Fruit fly (Drosophila melanogaster): ENCODE data around the gene trp.

trp gene

DNA sequence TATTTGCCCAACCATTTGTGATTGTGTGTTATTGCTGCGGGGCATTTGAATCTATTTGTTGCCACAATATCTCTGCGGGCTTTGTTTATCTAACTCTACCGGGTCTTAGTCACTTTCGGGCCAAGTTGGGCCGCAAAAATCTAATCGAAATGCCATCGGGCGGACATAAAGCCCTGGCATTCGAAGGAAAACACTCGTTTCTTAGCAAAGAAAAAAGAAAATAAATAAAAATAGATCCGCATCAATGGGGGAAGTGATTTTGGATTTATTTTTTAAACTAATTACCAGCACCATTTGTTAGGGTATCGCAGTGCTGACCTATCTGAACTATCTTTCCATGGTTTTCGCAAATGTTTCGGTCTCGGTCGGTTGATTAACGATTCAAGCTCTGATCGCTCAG, 21.5 kb downstream of the trp start:
- TF ChIP-seq noc (tag; optimal IDR thresholded peaks at IDR 0.05): peak; percentile 50

dm6 chr3R:29894393-29894792, 25.7 kb downstream of the trp start:
- TF ChIP-seq noc (tag; optimal IDR thresholded peaks at IDR 0.05): peak; percentile 67

DNA sequence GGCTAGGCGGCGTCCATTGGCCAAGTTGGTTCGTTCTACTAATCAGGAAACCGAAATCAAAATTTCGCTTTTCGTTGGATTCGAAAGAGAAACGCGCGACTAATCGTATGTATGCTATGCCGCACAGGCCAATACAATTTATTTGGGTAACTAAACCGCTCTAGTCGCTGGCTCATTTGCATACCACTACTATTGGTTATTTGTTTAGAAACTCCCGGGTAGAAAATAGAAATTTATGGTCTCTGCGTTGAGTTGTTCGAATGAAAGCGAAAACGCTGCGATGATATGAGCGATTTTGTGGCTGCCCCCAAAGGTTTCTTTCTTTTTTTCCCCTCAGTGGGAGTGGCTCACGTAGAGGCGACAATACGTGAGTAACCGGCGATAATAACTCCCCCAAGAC, 27.1 kb downstream of the trp start:
- TF ChIP-seq noc (tag; optimal IDR thresholded peaks at IDR 0.05): no peak

DNA sequence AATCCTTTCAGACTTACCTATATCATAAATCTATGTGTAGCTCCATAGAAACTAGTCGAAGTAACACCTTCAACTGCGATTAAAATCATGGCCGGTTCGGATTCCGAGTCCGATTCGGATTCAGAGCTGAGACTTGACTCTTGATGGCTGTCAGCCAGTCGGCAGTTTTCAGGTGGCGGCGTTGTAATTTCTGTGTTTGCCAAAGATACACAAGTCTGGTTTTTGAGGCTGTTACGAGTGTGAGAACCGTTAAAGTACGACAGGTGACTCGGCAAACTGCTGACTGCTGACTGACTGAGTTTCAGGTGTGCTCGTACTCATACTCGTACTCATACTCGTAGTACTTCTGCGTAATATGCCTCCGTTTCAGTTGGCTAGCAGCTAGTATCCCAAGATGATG, 28.9 kb downstream of the trp start:
- no peak for TF ChIP-seq noc (tag; optimal IDR thresholded peaks at IDR 0.05)

DNA sequence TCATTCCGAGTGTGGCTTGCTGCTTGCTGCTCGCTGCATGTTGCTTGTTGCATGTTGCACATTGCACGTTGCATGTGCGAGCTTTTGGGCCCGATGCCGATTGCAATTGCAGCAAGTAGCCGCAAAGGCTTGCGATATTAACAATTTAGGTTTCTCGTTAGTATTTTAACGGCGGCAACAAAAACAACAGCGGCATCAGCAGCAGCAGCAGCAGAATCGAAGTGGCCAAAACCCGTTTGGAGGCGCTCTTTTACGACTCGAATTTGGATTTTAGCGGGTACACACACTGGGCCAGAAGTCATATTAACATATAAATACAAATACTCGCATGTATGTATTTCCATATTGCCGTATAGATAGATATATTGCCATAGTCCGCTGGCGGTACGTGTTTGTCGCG, 39.8 kb downstream of the trp start:
- no peak for TF ChIP-seq noc (tag; optimal IDR thresholded peaks at IDR 0.05)

DNA sequence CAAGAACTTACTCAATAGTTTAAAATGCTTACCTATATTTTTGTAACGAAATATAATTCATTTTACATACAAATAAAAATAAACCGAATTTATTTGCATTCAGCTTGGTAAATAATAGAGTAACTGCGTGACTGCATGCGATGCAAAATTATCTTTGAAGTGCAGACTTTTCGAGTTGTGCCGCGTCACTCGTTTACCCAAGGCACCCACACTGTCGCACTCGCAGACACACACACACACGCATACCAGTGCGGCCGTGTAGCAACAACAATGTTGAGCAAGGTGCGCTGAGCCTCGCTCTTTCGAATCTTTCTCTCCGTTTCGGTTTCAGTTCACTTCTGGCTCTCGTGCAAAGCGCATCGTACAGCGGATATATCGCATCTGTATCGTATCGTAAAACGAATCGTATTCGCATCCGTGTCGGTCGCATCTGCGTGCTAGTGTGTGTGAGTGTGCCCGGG, 43.3 kb downstream of the trp start, which contains the start of gene CG31038:
Gene CG31038, plus strand, starts transcription at position 327 of the 461 bp plus-strand sequence.
- TF ChIP-seq noc (tag; optimal IDR thresholded peaks at IDR 0.05): no peak

DNA sequence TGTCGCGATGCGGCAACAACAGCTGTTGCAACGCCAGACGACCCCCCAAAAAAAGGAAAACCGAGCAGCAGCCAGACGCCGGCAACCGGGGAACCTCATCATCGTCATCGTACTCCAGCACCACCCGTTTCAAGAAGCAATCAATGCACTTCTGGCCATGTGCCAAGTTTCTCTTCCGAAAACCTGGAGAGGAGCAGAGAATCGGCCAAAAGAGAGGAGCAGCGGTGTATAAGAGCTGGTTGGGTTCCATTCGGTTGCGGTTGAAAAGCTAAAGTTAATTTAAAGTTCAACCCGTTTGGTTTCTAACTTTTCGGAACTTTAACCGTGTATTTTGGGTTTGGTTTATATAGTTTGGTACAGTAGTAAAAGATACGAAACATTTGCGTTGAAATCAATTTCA, 43.9 kb downstream of the trp start:
- TF ChIP-seq noc (tag; optimal IDR thresholded peaks at IDR 0.05): no peak

dm6 chr3R:29875830-29876229, 44.3 kb downstream of the trp start:
- no peak for TF ChIP-seq noc (tag; optimal IDR thresholded peaks at IDR 0.05)

DNA sequence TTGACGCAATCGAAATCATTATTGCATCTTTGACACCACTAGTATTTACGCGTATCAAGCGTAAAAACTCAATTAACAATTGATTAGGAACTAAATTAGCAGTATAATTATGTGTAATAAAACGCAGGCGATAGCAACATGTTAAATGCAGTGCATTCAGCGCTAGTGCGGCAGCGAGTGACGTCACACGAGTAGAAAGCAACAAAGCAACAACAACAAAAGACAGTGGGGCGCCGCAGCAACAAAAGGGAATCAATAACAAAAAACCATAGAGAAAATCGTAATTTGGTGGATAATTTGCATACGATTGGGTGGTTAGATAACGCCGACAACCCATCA, 50.8 kb downstream of the trp start, which contains the start of gene CG34133:
Gene CG34133, plus strand, starts transcription at position 16 of the 339 bp plus-strand sequence.
- TF ChIP-seq noc (tag; optimal IDR thresholded peaks at IDR 0.05): no peak

DNA sequence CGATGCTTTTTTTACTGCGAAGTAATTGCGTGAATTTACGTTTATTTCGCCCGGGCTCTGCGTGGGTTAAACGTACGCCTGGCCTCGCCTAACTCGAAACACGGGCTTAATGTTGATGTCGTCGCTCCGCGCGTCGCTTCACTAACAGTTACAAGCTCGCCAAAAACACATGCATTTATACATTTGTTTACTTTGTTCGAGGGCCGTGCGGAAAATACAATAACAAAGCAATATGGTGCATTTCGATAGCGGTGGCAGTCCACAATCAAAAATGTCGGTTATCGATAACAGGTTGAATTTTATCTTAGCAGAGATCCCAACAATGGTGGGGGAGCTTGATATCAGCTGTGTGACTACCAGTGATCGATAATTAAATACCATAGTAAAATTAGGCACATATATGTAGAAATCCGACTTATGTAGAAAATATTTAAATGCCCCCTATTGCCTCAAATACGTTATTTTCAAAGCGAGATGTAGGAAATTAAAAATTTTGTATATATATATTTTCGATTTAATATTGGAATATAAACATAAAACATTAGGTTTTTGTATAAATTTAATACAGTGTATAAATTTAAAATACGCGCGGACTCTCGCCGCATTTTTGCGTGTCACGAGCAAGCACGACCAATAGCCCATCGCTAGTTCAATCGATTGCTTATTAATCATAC, 51.3 kb downstream of the trp start, which contains the start of gene Zip99C:
Gene Zip99C, minus strand, starts transcription at position 220 of the 674 bp plus-strand sequence.
- peak; percentile 26 for TF ChIP-seq noc (tag; optimal IDR thresholded peaks at IDR 0.05)

DNA sequence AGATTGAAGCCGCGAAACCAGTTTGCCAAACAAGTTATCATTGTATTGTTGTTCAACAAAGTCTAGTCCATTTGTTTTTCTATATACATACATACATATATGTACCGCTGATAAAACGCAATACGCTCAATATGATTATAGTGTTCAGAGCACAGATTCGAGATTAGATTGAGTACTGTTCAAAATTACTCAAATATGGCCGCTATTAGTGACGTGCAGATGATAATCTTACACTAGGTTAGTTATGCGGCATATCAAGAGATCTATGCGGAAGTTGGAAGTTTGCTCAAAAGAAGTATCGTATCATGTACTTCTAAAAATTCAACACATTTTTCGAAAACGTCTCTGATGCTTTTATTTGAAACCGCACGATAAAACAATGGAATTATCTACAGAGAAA, 52.2 kb downstream of the trp start:
- TF ChIP-seq noc (tag; optimal IDR thresholded peaks at IDR 0.05): no peak

DNA sequence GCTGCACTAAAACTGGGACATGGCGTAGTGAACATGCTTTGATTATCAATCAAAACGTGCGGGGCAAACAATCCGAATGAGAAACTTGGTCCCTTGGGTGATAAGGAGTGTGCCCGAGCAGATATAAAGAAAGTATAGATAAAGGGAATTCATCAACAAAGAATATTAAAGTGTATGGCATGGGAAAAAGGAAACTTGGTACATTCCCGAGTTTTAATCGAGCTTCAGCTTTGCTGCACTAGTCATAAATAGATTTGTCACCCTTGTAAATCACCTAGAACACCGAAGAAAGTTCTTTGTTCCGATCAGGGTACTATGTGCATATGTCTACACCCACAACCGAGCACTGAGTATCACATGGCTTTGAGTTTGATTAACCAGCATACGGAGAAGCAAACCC, 52.6 kb downstream of the trp start:
- no peak for TF ChIP-seq noc (tag; optimal IDR thresholded peaks at IDR 0.05)

DNA sequence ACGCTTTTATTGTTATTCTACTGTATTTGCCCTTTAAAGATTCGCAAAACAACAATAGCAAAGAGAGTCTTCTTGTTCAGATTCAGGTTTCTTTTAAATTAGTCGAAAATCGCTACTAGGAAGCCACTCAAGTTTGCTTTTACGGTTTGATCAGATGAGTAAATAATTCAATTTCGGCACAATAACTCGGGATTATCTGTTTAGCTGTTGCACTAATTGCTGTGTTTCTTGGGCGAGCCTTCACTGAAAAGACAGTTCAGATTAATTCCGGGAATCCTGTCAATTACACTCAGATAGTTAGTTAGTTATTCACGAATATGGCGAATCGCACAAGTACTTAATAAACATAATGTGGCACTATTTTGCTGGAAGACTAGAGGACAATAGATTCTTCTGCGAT, 53.4 kb downstream of the trp start:
- peak; percentile 35 for TF ChIP-seq noc (tag; optimal IDR thresholded peaks at IDR 0.05)
